Worm (Caenorhabditis elegans) whole organism, midembryonic: Measurements from ENCODE around the gene rnr-1.

ENCODE experiments used
- T22C8.4 ChIP-seq: fragments of 200-800 bp; sonication (Bioruptor generic); IDR thresholded peaks from 2 replicates; pipeline ENCODE4 v1.3.6; 2022; ENCODE audit warnings: missing genetic modification characterization, missing compliant biosample characterization
- cog-1 ChIP-seq: sonication (generic microtip); optimal IDR thresholded peaks from 2 replicates; lab custom pipeline; 2016; ENCODE audit warnings: missing genetic modification characterization, missing compliant biosample characterization
- flt-1 ChIP-seq: fragments of 200-800 bp; sonication (Bioruptor generic); IDR thresholded peaks from 2 replicates; pipeline ENCODE4 v1.3.6; 2022; ENCODE audit warnings: missing genetic modification characterization, missing compliant biosample characterization
- klf-2 ChIP-seq: fragments of 200-800 bp; sonication (Bioruptor generic); conservative IDR thresholded peaks from 2 replicates; pipeline ENCODE4 v1.3.6; 2022; ENCODE audit warnings: missing genetic modification reagents, missing genetic modification characterization, missing compliant biosample characterization
- med-1 ChIP-seq: sonication (generic microtip); optimal IDR thresholded peaks from 2 replicates; lab custom pipeline; 2017; ENCODE audit warnings: missing genetic modification characterization, mild to moderate bottlenecking, missing compliant biosample characterization, antibody characterized with exemption, missing genetic modification reagents; ENCODE audit not compliant: insufficient read depth
- ref-1 ChIP-seq: fragments of 200-800 bp; sonication (Bioruptor generic); conservative IDR thresholded peaks from 2 replicates; pipeline ENCODE4 v1.3.6; 2022; ENCODE audit warnings: missing genetic modification reagents, missing genetic modification characterization, missing compliant biosample characterization
- tab-1 ChIP-seq: fragments of 200-800 bp; sonication (Bioruptor generic); IDR thresholded peaks from 2 replicates; pipeline ENCODE4 v1.3.6; 2022; ENCODE audit warnings: missing genetic modification characterization, missing compliant biosample characterization
- ztf-23 ChIP-seq: fragments of 200-800 bp; sonication (Bioruptor generic); IDR thresholded peaks from 2 replicates; pipeline ENCODE4 v1.3.6; 2022; ENCODE audit warnings: missing genetic modification reagents, missing genetic modification characterization, missing compliant biosample characterization
- ztf-29 ChIP-seq: fragments of 200-800 bp; sonication (Bioruptor generic); IDR thresholded peaks from 2 replicates; pipeline ENCODE4 v1.3.6; 2022; ENCODE audit warnings: missing genetic modification reagents, missing genetic modification characterization, missing compliant biosample characterization

rnr-1 gene

ce11 chrIII:9228722-9229121 lies at the start of gene rnr-1:
Gene rnr-1 (minus strand): TSS chrIII:9228798.
- no peak for TF ChIP-seq ztf-29 (GFP tag; lab: Robert Waterston, UW)
- TF ChIP-seq cog-1 (tag; lab: Kevin White, UChicago): no peak
- no peak for TF ChIP-seq T22C8.4 (GFP tag; lab: Robert Waterston, UW)
- TF ChIP-seq ztf-23 (GFP tag; lab: Robert Waterston, UW): no peak
- no peak for TF ChIP-seq med-1 (GFP tag; lab: Kevin White, UChicago)
- TF ChIP-seq ref-1: no peak
- TF ChIP-seq flt-1 (GFP tag; lab: Robert Waterston, UW): no peak
- TF ChIP-seq tab-1 (GFP tag; lab: Robert Waterston, UW): no peak
- TF ChIP-seq klf-2 (GFP tag; lab: Robert Waterston, UW): no peak

DNA sequence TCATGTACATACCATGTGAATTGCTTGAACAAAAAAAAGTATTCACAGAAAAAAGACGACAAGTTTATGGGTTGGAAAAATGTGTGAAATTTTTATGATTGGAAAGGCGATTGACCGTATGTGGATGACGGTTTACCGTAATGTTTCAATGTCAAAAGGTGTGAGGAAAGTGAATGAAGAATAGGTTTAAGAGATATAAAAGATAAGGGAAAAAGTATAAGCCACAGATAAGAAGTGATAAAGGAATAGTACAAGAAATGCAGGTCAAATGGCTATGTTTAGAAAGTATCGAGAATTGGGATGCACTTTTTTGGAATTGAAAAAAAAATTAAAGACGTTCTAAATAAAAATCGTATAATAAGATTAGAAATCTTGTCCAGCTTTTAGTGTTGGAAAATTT lies 49.2 kb upstream of the rnr-1 start:
- no peak for TF ChIP-seq klf-2 (GFP tag; lab: Robert Waterston, UW)
- no peak for TF ChIP-seq ref-1
- TF ChIP-seq cog-1 (tag; lab: Kevin White, UChicago): no peak
- no peak for TF ChIP-seq ztf-23 (GFP tag; lab: Robert Waterston, UW)
- TF ChIP-seq ztf-29 (GFP tag; lab: Robert Waterston, UW): no peak
- no peak for TF ChIP-seq tab-1 (GFP tag; lab: Robert Waterston, UW)

ce11 chrIII:9272107-9272506 lies 43.5 kb upstream of the rnr-1 start:
- TF ChIP-seq ztf-23 (GFP tag; lab: Robert Waterston, UW): no peak

ce11 chrIII:9271389-9271918 lies 42.9 kb upstream of the rnr-1 start:
- TF ChIP-seq flt-1 (GFP tag; lab: Robert Waterston, UW) (no peak), ztf-23 (GFP tag; lab: Robert Waterston, UW) (no peak), ref-1 (no peak), ztf-29 (GFP tag; lab: Robert Waterston, UW) (no peak), T22C8.4 (GFP tag; lab: Robert Waterston, UW) (no peak), cog-1 (tag; lab: Kevin White, UChicago) (no peak), med-1 (GFP tag; lab: Kevin White, UChicago) (no peak), tab-1 (GFP tag; lab: Robert Waterston, UW) (no peak), klf-2 (GFP tag; lab: Robert Waterston, UW) (no peak)

DNA sequence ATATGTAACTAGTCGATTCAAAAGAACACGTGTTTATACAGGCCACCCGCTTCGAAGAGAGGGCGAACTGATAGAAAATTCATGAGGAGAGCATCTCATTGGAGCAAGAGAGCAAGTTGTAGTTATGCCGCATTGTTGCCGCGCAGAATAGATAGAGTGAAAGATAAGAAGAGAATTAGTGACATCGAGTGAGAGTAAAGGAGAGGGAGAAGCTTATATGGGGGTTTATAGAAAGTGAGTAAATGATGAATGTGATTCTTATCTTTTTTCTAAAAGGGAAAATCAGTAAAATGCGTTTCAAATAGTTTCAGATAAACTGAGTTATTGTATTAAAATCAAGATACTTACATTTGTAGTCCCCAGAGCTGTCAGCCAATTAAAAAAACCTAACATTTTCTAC lies 41.6 kb upstream of the rnr-1 start:
- TF ChIP-seq ztf-23 (GFP tag; lab: Robert Waterston, UW): no peak
- no peak for TF ChIP-seq flt-1 (GFP tag; lab: Robert Waterston, UW)
- TF ChIP-seq tab-1 (GFP tag; lab: Robert Waterston, UW): no peak
- TF ChIP-seq klf-2 (GFP tag; lab: Robert Waterston, UW): no peak
- no peak for TF ChIP-seq cog-1 (tag; lab: Kevin White, UChicago)
- TF ChIP-seq T22C8.4 (GFP tag; lab: Robert Waterston, UW): no peak
- no peak for TF ChIP-seq med-1 (GFP tag; lab: Kevin White, UChicago)
- TF ChIP-seq ref-1: no peak
- no peak for TF ChIP-seq ztf-29 (GFP tag; lab: Robert Waterston, UW)

DNA sequence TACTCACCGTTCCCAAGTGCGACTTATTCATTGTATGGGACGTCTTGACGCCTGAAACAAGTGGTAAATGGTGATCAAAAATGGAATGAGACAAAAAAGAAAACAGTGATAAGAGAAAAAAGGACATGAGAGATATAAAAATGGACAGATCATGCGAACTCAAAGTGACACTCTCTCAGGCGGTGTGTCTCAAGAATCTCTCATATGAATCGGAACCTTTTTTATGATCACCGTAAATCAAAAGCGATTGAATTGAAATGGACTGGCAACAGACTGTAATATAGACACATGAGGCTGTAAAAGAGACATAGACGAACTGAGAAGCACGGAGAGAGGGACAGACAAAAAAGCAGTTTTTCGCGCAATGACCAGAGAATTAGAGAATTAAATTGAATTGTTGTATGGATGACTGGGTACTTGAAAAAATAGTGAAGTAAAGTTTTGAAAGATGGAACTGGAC lies 40.4 kb upstream of the rnr-1 start, which contains the start of gene clip-1:
Gene clip-1 (minus strand): TSS at position 51 of the 460 bp plus-strand sequence.
- no peak for TF ChIP-seq klf-2 (GFP tag; lab: Robert Waterston, UW)
- TF ChIP-seq med-1 (GFP tag; lab: Kevin White, UChicago): no peak

ce11 chrIII:9258510-9258909 lies 29.9 kb upstream of the rnr-1 start:
- no peak for TF ChIP-seq ztf-29 (GFP tag; lab: Robert Waterston, UW)
- TF ChIP-seq med-1 (GFP tag; lab: Kevin White, UChicago): no peak
- no peak for TF ChIP-seq ztf-23 (GFP tag; lab: Robert Waterston, UW)
- TF ChIP-seq klf-2 (GFP tag; lab: Robert Waterston, UW): no peak
- no peak for TF ChIP-seq flt-1 (GFP tag; lab: Robert Waterston, UW)
- TF ChIP-seq tab-1 (GFP tag; lab: Robert Waterston, UW): no peak
- TF ChIP-seq ref-1: no peak
- TF ChIP-seq T22C8.4 (GFP tag; lab: Robert Waterston, UW): no peak
- no peak for TF ChIP-seq cog-1 (tag; lab: Kevin White, UChicago)

- TF ChIP-seq tab-1 (GFP tag; lab: Robert Waterston, UW): no peak
- TF ChIP-seq ref-1: no peak
- no peak for TF ChIP-seq ztf-29 (GFP tag; lab: Robert Waterston, UW)
- no peak for TF ChIP-seq cog-1 (tag; lab: Kevin White, UChicago)
- no peak for TF ChIP-seq klf-2 (GFP tag; lab: Robert Waterston, UW)
- no peak for TF ChIP-seq ztf-23 (GFP tag; lab: Robert Waterston, UW)
- no peak for TF ChIP-seq flt-1 (GFP tag; lab: Robert Waterston, UW)
- no peak for TF ChIP-seq med-1 (GFP tag; lab: Kevin White, UChicago)
- TF ChIP-seq T22C8.4 (GFP tag; lab: Robert Waterston, UW): no peak
Measured at ce11 chrIII:9256961-9257360, 28.4 kb upstream of the rnr-1 start, which contains the start of gene M01A8.1. Gene M01A8.1 (plus strand): TSS chrIII:9257261.

DNA sequence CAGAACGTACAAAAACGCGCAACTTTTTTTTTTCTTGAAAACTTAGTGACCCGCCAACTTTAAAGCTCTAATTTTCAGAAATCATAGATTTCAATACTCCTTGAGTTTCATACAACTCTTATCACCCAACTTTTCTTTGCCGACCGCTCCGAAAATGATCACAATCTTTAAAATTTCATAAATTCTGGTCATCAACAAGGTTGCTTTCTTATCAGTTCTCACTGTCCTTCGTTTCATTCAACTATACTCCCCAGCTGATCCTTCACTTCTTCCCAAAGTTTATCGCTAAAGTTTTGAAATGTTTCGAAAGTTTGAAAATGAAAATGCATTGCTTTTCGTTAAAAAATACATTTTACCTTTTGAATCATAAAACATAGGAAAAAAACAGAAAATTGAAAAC lies 27.2 kb upstream of the rnr-1 start:
- TF ChIP-seq tab-1 (GFP tag; lab: Robert Waterston, UW) (no peak), flt-1 (GFP tag; lab: Robert Waterston, UW) (no peak), med-1 (GFP tag; lab: Kevin White, UChicago) (no peak), klf-2 (GFP tag; lab: Robert Waterston, UW) (no peak), ztf-29 (GFP tag; lab: Robert Waterston, UW) (no peak), cog-1 (tag; lab: Kevin White, UChicago) (no peak), T22C8.4 (GFP tag; lab: Robert Waterston, UW) (no peak), ztf-23 (GFP tag; lab: Robert Waterston, UW) (no peak), ref-1 (no peak)
